Worm (Caenorhabditis elegans) whole organism, L1 larva: ENCODE results near the gene C36C9.11.
A peak's percentile ranks its signal among the peaks of the same experiment; 100 is the strongest.

Experiments used
- C16A3.4 ChIP-seq: fragments of 150-350 bp; optimal IDR thresholded peaks from 2 replicates; lab custom pipeline; 2014; ENCODE audit warnings: missing biosample characterization, missing genetic modification characterization
- aha-1 ChIP-seq: fragments of 150-350 bp; optimal IDR thresholded peaks from 2 replicates; lab custom pipeline; 2014; ENCODE audit warnings: missing biosample characterization, missing genetic modification characterization
- alr-1 ChIP-seq: fragments of 200-800 bp; sonication (Bioruptor generic); optimal IDR thresholded peaks from 2 replicates; lab custom pipeline; 2018; ENCODE audit warnings: borderline replicate concordance, mild to moderate bottlenecking, missing genetic modification characterization, missing compliant biosample characterization
- aly-2 ChIP-seq: fragments of 150-350 bp; optimal IDR thresholded peaks from 2 replicates; lab custom pipeline; 2014; ENCODE audit warnings: missing biosample characterization, missing genetic modification characterization
- ceh-8 ChIP-seq: fragments of 200-800 bp; sonication (Bioruptor generic); optimal IDR thresholded peaks from 2 replicates; lab custom pipeline; 2018; ENCODE audit warnings: mild to moderate bottlenecking, missing genetic modification characterization, moderate library complexity, missing compliant biosample characterization
- dsc-1 ChIP-seq: sonication (generic microtip); optimal IDR thresholded peaks from 2 replicates; lab custom pipeline; 2016; ENCODE audit warnings: mild to moderate bottlenecking, missing genetic modification characterization, missing compliant biosample characterization
- efl-1 ChIP-seq, 4 experiments: fragments of 150-350 bp; optimal IDR thresholded peaks in 3 of 4; peaks in 1 of 4; 1 replicate in 1 of 4; 2 replicates in 3 of 4; lab custom pipeline; 2014; ENCODE audit warnings: missing biosample characterization in 2 of 4, missing genetic modification characterization in 2 of 4, missing genetic modification reagents in 2 of 4
- elt-2 ChIP-seq: sonication (generic microtip); optimal IDR thresholded peaks from 2 replicates; lab custom pipeline; 2016; ENCODE audit warnings: missing genetic modification characterization, mild to moderate bottlenecking, inconsistent platforms, missing compliant biosample characterization, missing genetic modification reagents
- grh-1 ChIP-seq: fragments of 200-800 bp; sonication (Bioruptor generic); IDR thresholded peaks from 2 replicates; pipeline ENCODE4 v1.3.6; 2022; ENCODE audit warnings: missing genetic modification reagents, missing genetic modification characterization, missing compliant biosample characterization
- hlh-4 ChIP-seq: sonication (generic microtip); optimal IDR thresholded peaks from 2 replicates; lab custom pipeline; 2016; ENCODE audit warnings: mild to moderate bottlenecking, missing genetic modification characterization, missing compliant biosample characterization
- hpl-2 ChIP-seq: fragments of 150-350 bp; optimal IDR thresholded peaks from 2 replicates; lab custom pipeline; 2014; ENCODE audit warnings: missing biosample characterization, missing genetic modification reagents, missing genetic modification characterization
- jun-1 ChIP-seq: fragments of 150-350 bp; optimal IDR thresholded peaks from 2 replicates; lab custom pipeline; 2014; ENCODE audit warnings: missing biosample characterization, missing genetic modification reagents, missing genetic modification characterization
- lin-15B ChIP-seq: fragments of 150-350 bp; sonication (generic microtip); optimal IDR thresholded peaks from 3 replicates; lab custom pipeline; 2014; ENCODE audit warnings: missing biosample characterization, missing genetic modification characterization
- lin-39 ChIP-seq: fragments of 150-350 bp; optimal IDR thresholded peaks from 2 replicates; lab custom pipeline; 2014; ENCODE audit warnings: missing biosample characterization, missing genetic modification reagents, missing genetic modification characterization
- mdl-1 ChIP-seq, 2 experiments: fragments of 150-350 bp; optimal IDR thresholded peaks; 2 replicates each; lab custom pipeline; 2014 to 2017; ENCODE audit warnings: missing biosample characterization in 2 of 2, missing genetic modification characterization in 2 of 2, inconsistent platforms in 1 of 2
- mep-1 ChIP-seq: fragments of 150-350 bp; optimal IDR thresholded peaks from 2 replicates; lab custom pipeline; 2014; ENCODE audit warnings: missing biosample characterization, missing genetic modification characterization
- nhr-19 ChIP-seq: fragments of 200-800 bp; sonication (Bioruptor generic); conservative IDR thresholded peaks from 2 replicates; pipeline ENCODE4 v1.3.6; 2022; ENCODE audit warnings: missing genetic modification characterization, missing compliant biosample characterization
- nhr-237 ChIP-seq: fragments of 150-350 bp; optimal IDR thresholded peaks from 2 replicates; lab custom pipeline; 2014; ENCODE audit warnings: missing biosample characterization, missing genetic modification characterization
- nhr-28 ChIP-seq: fragments of 150-350 bp; optimal IDR thresholded peaks from 2 replicates; lab custom pipeline; 2014; ENCODE audit warnings: missing biosample characterization, missing genetic modification characterization
- nhr-47 ChIP-seq: sonication (generic microtip); optimal IDR thresholded peaks from 2 replicates; lab custom pipeline; 2016; ENCODE audit warnings: mild to moderate bottlenecking, missing genetic modification characterization, moderate library complexity, missing compliant biosample characterization
- nhr-71 ChIP-seq: sonication (generic microtip); optimal IDR thresholded peaks from 2 replicates; lab custom pipeline; 2016; ENCODE audit warnings: mild to moderate bottlenecking, missing genetic modification characterization, moderate library complexity, missing compliant biosample characterization
- nhr-77 ChIP-seq: fragments of 150-350 bp; optimal IDR thresholded peaks from 2 replicates; lab custom pipeline; 2014; ENCODE audit warnings: missing biosample characterization, missing genetic modification characterization
- nhr-84 ChIP-seq: sonication (generic microtip); optimal IDR thresholded peaks from 2 replicates; lab custom pipeline; 2017; ENCODE audit warnings: missing biosample characterization, missing genetic modification characterization
- pag-3 ChIP-seq: sonication (generic microtip); optimal IDR thresholded peaks from 2 replicates; lab custom pipeline; 2017; ENCODE audit warnings: missing genetic modification characterization, mild to moderate bottlenecking, missing compliant biosample characterization, antibody characterized with exemption, borderline replicate concordance; ENCODE audit not compliant: insufficient read depth
- snpc-4 ChIP-seq: fragments of 150-350 bp; optimal IDR thresholded peaks from 2 replicates; lab custom pipeline; 2014; ENCODE audit warnings: missing biosample characterization, missing genetic modification characterization
- sox-4 ChIP-seq: sonication (generic microtip); optimal IDR thresholded peaks from 2 replicates; lab custom pipeline; 2016; ENCODE audit warnings: missing genetic modification characterization, missing compliant biosample characterization
- tbx-2 ChIP-seq: sonication (generic microtip); optimal IDR thresholded peaks from 2 replicates; lab custom pipeline; 2016; ENCODE audit warnings: missing genetic modification characterization, missing compliant biosample characterization
- tlp-1 ChIP-seq: fragments of 150-350 bp; optimal IDR thresholded peaks from 2 replicates; lab custom pipeline; 2014; ENCODE audit warnings: missing biosample characterization, missing genetic modification characterization
- unc-130 ChIP-seq: fragments of 150-350 bp; optimal IDR thresholded peaks from 2 replicates; lab custom pipeline; 2017; ENCODE audit warnings: missing biosample characterization, missing genetic modification characterization, inconsistent platforms
- unc-30 ChIP-seq: sonication (generic microtip); optimal IDR thresholded peaks from 2 replicates; lab custom pipeline; 2017; ENCODE audit warnings: missing biosample characterization, missing genetic modification characterization
- unc-62 ChIP-seq: fragments of 150-350 bp; optimal IDR thresholded peaks from 2 replicates; lab custom pipeline; 2014; ENCODE audit warnings: missing biosample characterization, missing genetic modification reagents, missing genetic modification characterization
- unc-98 ChIP-seq: fragments of 200-800 bp; sonication (Bioruptor generic); IDR thresholded peaks from 2 replicates; pipeline ENCODE4 v1.3.6; 2022; ENCODE audit warnings: missing genetic modification characterization, missing compliant biosample characterization
- vab-15 ChIP-seq: sonication (generic microtip); optimal IDR thresholded peaks from 2 replicates; lab custom pipeline; 2017; ENCODE audit warnings: missing genotype, mild to moderate bottlenecking, missing genetic modification characterization, missing compliant biosample characterization
- zip-4 ChIP-seq: fragments of 200-800 bp; sonication (Bioruptor generic); optimal IDR thresholded peaks from 2 replicates; lab custom pipeline; 2018; ENCODE audit warnings: mild to moderate bottlenecking, missing genetic modification characterization, moderate library complexity, missing compliant biosample characterization

The C36C9.11 gene

ce11 chrX:1664925-1665324, 22.3 kb upstream of the C36C9.11 start, which contains the start of gene R09H3.2:
TSS of gene R09H3.2 (minus strand) at chrX:1665025.
- no peak for TF ChIP-seq dsc-1 (tag; lab: Kevin White, UChicago)
- TF ChIP-seq efl-1 (optimal IDR thresholded peaks at IDR 0.05; lab: Kevin White, UChicago) = no peak
- peak in 1 of 2 experiments; percentile 5 for TF ChIP-seq efl-1 (GFP tag; optimal IDR thresholded peaks at IDR 0.05 in 1 of 2; lab: Kevin White, UChicago)

ce11 chrX:1667056-1667455, 20.1 kb upstream of the C36C9.11 start:
- TF ChIP-seq ceh-8 (GFP tag; lab: Kevin White, UChicago) (no peak), efl-1 (optimal IDR thresholded peaks at IDR 0.05; lab: Kevin White, UChicago) (no peak), efl-1 (GFP tag; optimal IDR thresholded peaks at IDR 0.05 in 1 of 2; lab: Kevin White, UChicago) (peak in 1 of 2 experiments; percentile 33)

- TF ChIP-seq efl-1 (optimal IDR thresholded peaks at IDR 0.05; lab: Kevin White, UChicago) (no peak), efl-1 (GFP tag; optimal IDR thresholded peaks at IDR 0.05 in 1 of 2; lab: Kevin White, UChicago) (peak in 1 of 2 experiments; percentile 29), tlp-1 (tag; lab: Kevin White, UChicago) (no peak), snpc-4 (no peak), elt-2 (tag; lab: Kevin White, UChicago) (no peak), nhr-47 (tag; lab: Kevin White, UChicago) (no peak), C16A3.4 (no peak), lin-39 (tag; lab: Kevin White, UChicago) (no peak), nhr-19 (no peak)
- TF ChIP-seq, all 84 proteins: peak for 1
These were observed 18.4 kb upstream of the C36C9.11 start, which contains the start of gene R09H3.3 for ce11 chrX:1668748-1669147. TSS of gene R09H3.3 (minus strand) at chrX:1668848.

ce11 chrX:1674056-1674455, 13.1 kb upstream of the C36C9.11 start, which contains the start of gene tbx-31:
TSS of gene tbx-31 (minus strand) at chrX:1674156.
- TF ChIP-seq jun-1 (tag; lab: Kevin White, UChicago) (no peak), aly-2 (tag; lab: Kevin White, UChicago) (no peak), nhr-84 (no peak), pag-3 (no peak), zip-4 (GFP tag; lab: Kevin White, UChicago) (no peak), lin-15B (tag; lab: Kevin White, UChicago) (no peak), mep-1 (tag; lab: Kevin White, UChicago) (no peak), alr-1 (tag; lab: Kevin White, UChicago) (no peak), nhr-237 (no peak), grh-1 (GFP tag; lab: Robert Waterston, UW) (no peak), hlh-4 (no peak)
- TF ChIP-seq, all 84 proteins: peak for 0

ce11 chrX:1675879-1676278, 11.3 kb upstream of the C36C9.11 start:
- TF ChIP-seq efl-1 (optimal IDR thresholded peaks at IDR 0.05; lab: Kevin White, UChicago) (no peak), efl-1 (GFP tag; optimal IDR thresholded peaks at IDR 0.05 in 1 of 2; lab: Kevin White, UChicago) (peak in 1 of 2 experiments; percentile 66), tbx-2 (tag; lab: Kevin White, UChicago) (no peak)
- TF ChIP-seq, all 84 proteins: peak for 1

ce11 chrX:1678021-1678420, 9.2 kb upstream of the C36C9.11 start, which contains the start of gene fbxa-170:
TSS of gene fbxa-170 (minus strand) at chrX:1678121.
- TF ChIP-seq lin-39 (tag; lab: Kevin White, UChicago) = no peak
- TF ChIP-seq unc-30 = no peak
- TF ChIP-seq nhr-84 = no peak
- TF ChIP-seq nhr-71 (tag; lab: Kevin White, UChicago) = no peak
- TF ChIP-seq lin-15B (tag; lab: Kevin White, UChicago) = no peak
- no peak for TF ChIP-seq nhr-237
- TF ChIP-seq aha-1 (tag; lab: Kevin White, UChicago) = no peak
- TF ChIP-seq nhr-77 = no peak
- TF ChIP-seq vab-15 (tag; lab: Kevin White, UChicago) = no peak
- no peak for TF ChIP-seq nhr-28 (tag; lab: Kevin White, UChicago)
- no peak for TF ChIP-seq pag-3
- TF ChIP-seq hpl-2 (GFP tag; lab: Kevin White, UChicago) = no peak
- TF ChIP-seq nhr-19 = no peak
- TF ChIP-seq unc-130 (tag; lab: Kevin White, UChicago) = no peak
- no peak for TF ChIP-seq sox-4
- TF ChIP-seq unc-98 (GFP tag; lab: Robert Waterston, UW) = no peak
- TF ChIP-seq unc-62 = no peak
- no peak for TF ChIP-seq tbx-2 (tag; lab: Kevin White, UChicago)
- no peak for TF ChIP-seq mdl-1 (tag; optimal IDR thresholded peaks at IDR 0.05; lab: Kevin White, UChicago)
- TF ChIP-seq nhr-47 (tag; lab: Kevin White, UChicago) = no peak
- TF ChIP-seq, all 84 proteins: peak for 0
